Worm (Caenorhabditis elegans): ENCODE results near the gene Y38H6A.1.

Y38H6A.1 gene

ce11 chrV:20375236-20375635 lies 49.7 kb downstream of the Y38H6A.1 start, which contains the start of gene ins-35:
TSS of gene ins-35 (plus strand) at chrV:20375536.
- TF ChIP-seq mep-1 (tag; optimal IDR thresholded peaks at IDR 0.05) (no peak), egl-27 (tag; optimal IDR thresholded peaks at IDR 0.05) (no peak), aly-2 (tag; optimal IDR thresholded peaks at IDR 0.05) (no peak), isw-1 (GFP tag; IDR thresholded peaks at IDR 0.05) (no peak), skn-1 (tag; optimal IDR thresholded peaks at IDR 0.05) (no peak), unc-98 (GFP tag; IDR thresholded peaks at IDR 0.05) (no peak), fkh-10 (GFP tag; optimal IDR thresholded peaks at IDR 0.05) (no peak), blmp-1 (tag; optimal IDR thresholded peaks at IDR 0.05) (no peak), elt-3 (tag; optimal IDR thresholded peaks at IDR 0.05) (no peak), snu-23 (GFP tag; optimal IDR thresholded peaks at IDR 0.05) (no peak), egl-13 (tag; optimal IDR thresholded peaks at IDR 0.05) (no peak), ztf-11 (tag; optimal IDR thresholded peaks at IDR 0.05) (no peak)

ce11 chrV:20376070-20376469 lies 50.6 kb downstream of the Y38H6A.1 start:
- no peak for TF ChIP-seq tlp-1 (tag; optimal IDR thresholded peaks at IDR 0.05)
- TF ChIP-seq lsy-2 (tag; optimal IDR thresholded peaks at IDR 0.05): no peak
- no peak for TF ChIP-seq sox-4 (tag; optimal IDR thresholded peaks at IDR 0.05)
- no peak for TF ChIP-seq nhr-77 (tag; optimal IDR thresholded peaks at IDR 0.05)
- no peak for TF ChIP-seq C34B4.2 (tag; optimal IDR thresholded peaks at IDR 0.05)
- no peak for TF ChIP-seq fkh-10 (GFP tag; optimal IDR thresholded peaks at IDR 0.05)
- TF ChIP-seq ets-5 (GFP tag; IDR thresholded peaks at IDR 0.05): no peak
- no peak for TF ChIP-seq efl-3 (GFP tag; optimal IDR thresholded peaks at IDR 0.05)
- TF ChIP-seq aly-2 (tag; optimal IDR thresholded peaks at IDR 0.05): no peak
- TF ChIP-seq nhr-11 (tag; optimal IDR thresholded peaks at IDR 0.05): no peak
- TF ChIP-seq nhr-28 (tag; optimal IDR thresholded peaks at IDR 0.05): no peak
- TF ChIP-seq pax-3 (tag; optimal IDR thresholded peaks at IDR 0.05): no peak
- TF ChIP-seq sptf-1 (tag; optimal IDR thresholded peaks at IDR 0.05): no peak

Data from whole organism, L1 larva.